Worm (Caenorhabditis elegans) whole organism, L1 larva: Measurements from ENCODE around the gene cbp-2.

Source experiments
- C04F5.9 ChIP-seq: sonication (generic microtip); optimal IDR thresholded peaks from 2 replicates; lab custom pipeline; 2016; ENCODE audit warnings: missing genetic modification characterization, missing compliant biosample characterization
- F16B12.6 ChIP-seq: fragments of 150-350 bp; optimal IDR thresholded peaks from 2 replicates; lab custom pipeline; 2014; ENCODE audit warnings: missing biosample characterization, missing genetic modification characterization
- aha-1 ChIP-seq: fragments of 150-350 bp; optimal IDR thresholded peaks from 2 replicates; lab custom pipeline; 2014; ENCODE audit warnings: missing biosample characterization, missing genetic modification characterization
- ama-1 ChIP-seq: fragments of 150-350 bp; optimal IDR thresholded peaks from 2 replicates; lab custom pipeline; 2014
- blmp-1 ChIP-seq: fragments of 150-350 bp; optimal IDR thresholded peaks from 2 replicates; lab custom pipeline; 2014; ENCODE audit warnings: missing biosample characterization, missing genetic modification characterization
- ceh-63 ChIP-seq: fragments of 200-800 bp; sonication (Bioruptor generic); optimal IDR thresholded peaks from 2 replicates; lab custom pipeline; 2018; ENCODE audit warnings: mild to moderate bottlenecking, missing genetic modification characterization, missing compliant biosample characterization
- ceh-82 ChIP-seq, 3 experiments: fragments of 150-350 bp in 1 of 3; sonication (generic microtip) in 2 of 3; optimal IDR thresholded peaks; 2 replicates each; lab custom pipeline; 2014 to 2017; ENCODE audit warnings: missing biosample characterization in 3 of 3, missing genetic modification characterization in 3 of 3
- ceh-88 ChIP-seq: fragments of 200-800 bp; sonication (Bioruptor generic); IDR thresholded peaks from 2 replicates; pipeline ENCODE4 v1.3.6; 2022; ENCODE audit warnings: missing genetic modification characterization, missing compliant biosample characterization
- dpl-1 ChIP-seq, 3 experiments: fragments of 150-350 bp in 2 of 3; sonication (generic microtip) in 1 of 3; optimal IDR thresholded peaks; 2 replicates each; lab custom pipeline; 2014 to 2017; ENCODE audit warnings: missing biosample characterization in 3 of 3, missing genetic modification characterization in 3 of 3, missing genetic modification reagents in 3 of 3
- efl-1 ChIP-seq, 4 experiments: fragments of 150-350 bp; optimal IDR thresholded peaks in 3 of 4; peaks in 1 of 4; 1 replicate in 1 of 4; 2 replicates in 3 of 4; lab custom pipeline; 2014; ENCODE audit warnings: missing biosample characterization in 2 of 4, missing genetic modification characterization in 2 of 4, missing genetic modification reagents in 2 of 4
- elt-2 ChIP-seq: sonication (generic microtip); optimal IDR thresholded peaks from 2 replicates; lab custom pipeline; 2016; ENCODE audit warnings: missing genetic modification characterization, mild to moderate bottlenecking, inconsistent platforms, missing compliant biosample characterization, missing genetic modification reagents
- elt-3 ChIP-seq, 6 experiments: fragments of 150-350 bp in 1 of 6; sonication (generic microtip); optimal IDR thresholded peaks; 2 replicates each; lab custom pipeline; 2017 to 2018; ENCODE audit warnings: missing biosample characterization in 6 of 6, missing genetic modification characterization in 6 of 6, inconsistent platforms in 1 of 6
- ets-5 ChIP-seq: fragments of 200-800 bp; sonication (Bioruptor generic); IDR thresholded peaks from 2 replicates; pipeline ENCODE4 v1.3.6; 2022; ENCODE audit warnings: missing genetic modification characterization, missing compliant biosample characterization
- grh-1 ChIP-seq: fragments of 200-800 bp; sonication (Bioruptor generic); IDR thresholded peaks from 2 replicates; pipeline ENCODE4 v1.3.6; 2022; ENCODE audit warnings: missing genetic modification reagents, missing genetic modification characterization, missing compliant biosample characterization
- isw-1 ChIP-seq: fragments of 200-800 bp; sonication (Bioruptor generic); IDR thresholded peaks from 2 replicates; pipeline ENCODE4 v1.3.6; 2022; ENCODE audit warnings: missing genetic modification characterization, missing compliant biosample characterization
- lin-14 ChIP-seq: fragments of 200-800 bp; sonication (Bioruptor generic); optimal IDR thresholded peaks from 2 replicates; lab custom pipeline; 2018; ENCODE audit warnings: mild to moderate bottlenecking, missing genetic modification characterization, moderate library complexity, missing compliant biosample characterization
- lin-35 ChIP-seq, 2 experiments: fragments of 150-350 bp; optimal IDR thresholded peaks; 2 replicates each; lab custom pipeline; 2014; ENCODE audit warnings: missing biosample characterization in 2 of 2, missing genetic modification characterization in 2 of 2, missing genetic modification reagents in 2 of 2
- lin-39 ChIP-seq: fragments of 150-350 bp; optimal IDR thresholded peaks from 2 replicates; lab custom pipeline; 2014; ENCODE audit warnings: missing biosample characterization, missing genetic modification reagents, missing genetic modification characterization
- lir-3 ChIP-seq: sonication (generic microtip); optimal IDR thresholded peaks from 2 replicates; lab custom pipeline; 2016; ENCODE audit warnings: mild to moderate bottlenecking, missing genetic modification characterization, moderate library complexity, missing compliant biosample characterization; ENCODE audit not compliant: poor library complexity
- lsy-2 ChIP-seq, 2 experiments: fragments of 150-350 bp; optimal IDR thresholded peaks; 2 replicates each; lab custom pipeline; 2014; ENCODE audit warnings: missing biosample characterization in 2 of 2, missing genetic modification characterization in 2 of 2
- mef-2 ChIP-seq: fragments of 150-350 bp; optimal IDR thresholded peaks from 2 replicates; lab custom pipeline; 2014; ENCODE audit warnings: missing biosample characterization, missing genetic modification characterization
- mep-1 ChIP-seq: fragments of 150-350 bp; optimal IDR thresholded peaks from 2 replicates; lab custom pipeline; 2014; ENCODE audit warnings: missing biosample characterization, missing genetic modification characterization
- nhr-12 ChIP-seq: sonication (generic microtip); optimal IDR thresholded peaks from 2 replicates; lab custom pipeline; 2017; ENCODE audit warnings: missing biosample characterization, missing genetic modification characterization
- nhr-77 ChIP-seq: fragments of 150-350 bp; optimal IDR thresholded peaks from 2 replicates; lab custom pipeline; 2014; ENCODE audit warnings: missing biosample characterization, missing genetic modification characterization
- nhr-84 ChIP-seq: sonication (generic microtip); optimal IDR thresholded peaks from 2 replicates; lab custom pipeline; 2017; ENCODE audit warnings: missing biosample characterization, missing genetic modification characterization
- pag-3 ChIP-seq: sonication (generic microtip); optimal IDR thresholded peaks from 2 replicates; lab custom pipeline; 2017; ENCODE audit warnings: missing genetic modification characterization, mild to moderate bottlenecking, missing compliant biosample characterization, antibody characterized with exemption, borderline replicate concordance; ENCODE audit not compliant: insufficient read depth
- pax-3 ChIP-seq: fragments of 200-800 bp; sonication (Bioruptor generic); optimal IDR thresholded peaks from 2 replicates; lab custom pipeline; 2018; ENCODE audit warnings: mild to moderate bottlenecking, missing genetic modification characterization, moderate library complexity, missing compliant biosample characterization
- pqm-1 ChIP-seq: sonication (generic microtip); optimal IDR thresholded peaks from 3 replicates; lab custom pipeline; 2017; ENCODE audit warnings: missing biosample characterization, missing genetic modification characterization
- skn-1 ChIP-seq: fragments of 150-350 bp; optimal IDR thresholded peaks from 2 replicates; lab custom pipeline; 2014; ENCODE audit warnings: missing biosample characterization, missing genetic modification characterization
- sptf-1 ChIP-seq: fragments of 150-350 bp; optimal IDR thresholded peaks from 2 replicates; lab custom pipeline; 2014; ENCODE audit warnings: missing biosample characterization, missing genetic modification characterization
- sup-37 ChIP-seq: fragments of 200-800 bp; sonication (Bioruptor generic); optimal IDR thresholded peaks from 2 replicates; lab custom pipeline; 2018; ENCODE audit warnings: mild to moderate bottlenecking, missing genetic modification characterization, missing compliant biosample characterization
- swsn-7 ChIP-seq: sonication (generic microtip); optimal IDR thresholded peaks from 2 replicates; lab custom pipeline; 2016; ENCODE audit warnings: missing genetic modification characterization, missing compliant biosample characterization
- unc-130 ChIP-seq: fragments of 150-350 bp; optimal IDR thresholded peaks from 2 replicates; lab custom pipeline; 2017; ENCODE audit warnings: missing biosample characterization, missing genetic modification characterization, inconsistent platforms
- unc-30 ChIP-seq: sonication (generic microtip); optimal IDR thresholded peaks from 2 replicates; lab custom pipeline; 2017; ENCODE audit warnings: missing biosample characterization, missing genetic modification characterization
- zag-1 ChIP-seq: fragments of 150-350 bp; optimal IDR thresholded peaks from 2 replicates; lab custom pipeline; 2014; ENCODE audit warnings: missing biosample characterization, missing genetic modification characterization
- ztf-11 ChIP-seq, 2 experiments: sonication (generic microtip); optimal IDR thresholded peaks; 2 replicates each; lab custom pipeline; 2016 to 2017; ENCODE audit warnings: missing genetic modification characterization in 2 of 2, missing biosample characterization in 1 of 2, missing compliant biosample characterization in 1 of 2

Gene cbp-2

ce11 chrIII:9912501-9912900 is 10.5 kb upstream of the cbp-2 start:
- TF ChIP-seq efl-1 (optimal IDR thresholded peaks at IDR 0.05; lab: Kevin White, UChicago) (peak in 1 of 2 experiments; percentile 42), efl-1 (GFP tag; optimal IDR thresholded peaks at IDR 0.05 in 1 of 2; lab: Kevin White, UChicago) (peak; percentile 68 to 96), swsn-7 (tag; lab: Kevin White, UChicago) (no peak), skn-1 (tag; lab: Kevin White, UChicago) (peak; percentile 77), dpl-1 (GFP tag; optimal IDR thresholded peaks at IDR 0.05; lab: Kevin White, UChicago) (peak; percentile 49 to 69 (median 64)), mep-1 (tag; lab: Kevin White, UChicago) (no peak), sup-37 (GFP tag; lab: Kevin White, UChicago) (no peak), ceh-82 (tag; optimal IDR thresholded peaks at IDR 0.05; lab: Kevin White, UChicago) (peak in 1 of 3 experiments; percentile 3), lin-35 (GFP tag; optimal IDR thresholded peaks at IDR 0.05; lab: Kevin White, UChicago) (peak; percentile 43 to 76)

ce11 chrIII:9912998-9913397 is 10.0 kb upstream of the cbp-2 start:
- TF ChIP-seq lin-14 (GFP tag; lab: Kevin White, UChicago) (no peak), lin-35 (GFP tag; optimal IDR thresholded peaks at IDR 0.05; lab: Kevin White, UChicago) (peak in 1 of 2 experiments; percentile 54), isw-1 (no peak), blmp-1 (tag; lab: Kevin White, UChicago) (peak; percentile 16), ama-1 (lab: Kevin White, UChicago) (no peak), elt-3 (tag; optimal IDR thresholded peaks at IDR 0.05; lab: Kevin White, UChicago) (peak in 1 of 6 experiments; percentile 25), elt-2 (tag; lab: Kevin White, UChicago) (peak; percentile 22), ceh-88 (GFP tag; lab: Robert Waterston, UW) (no peak), zag-1 (tag; lab: Kevin White, UChicago) (no peak), nhr-12 (tag; lab: Kevin White, UChicago) (no peak), unc-130 (peak; percentile 11), lir-3 (tag; lab: Kevin White, UChicago) (no peak), skn-1 (tag; lab: Kevin White, UChicago) (no peak), efl-1 (optimal IDR thresholded peaks at IDR 0.05; lab: Kevin White, UChicago) (no peak), efl-1 (GFP tag; optimal IDR thresholded peaks at IDR 0.05 in 1 of 2; lab: Kevin White, UChicago) (peak in 1 of 2 experiments; percentile 44), C04F5.9 (tag; lab: Kevin White, UChicago) (no peak), grh-1 (GFP tag; lab: Robert Waterston, UW) (no peak)

ce11 chrIII:9913722-9914121 is 9.3 kb upstream of the cbp-2 start, which contains the start of gene cbp-3:
Gene cbp-3, plus strand, starts transcription at chrIII:9913993.
- TF ChIP-seq pqm-1 (tag; lab: Kevin White, UChicago) = peak; percentile 75
- TF ChIP-seq efl-1 (optimal IDR thresholded peaks at IDR 0.05; lab: Kevin White, UChicago) = no peak
- no peak for TF ChIP-seq efl-1 (GFP tag; optimal IDR thresholded peaks at IDR 0.05 in 1 of 2; lab: Kevin White, UChicago)
- TF ChIP-seq elt-2 (tag; lab: Kevin White, UChicago) = peak; percentile 28
- no peak for TF ChIP-seq pax-3 (tag; lab: Kevin White, UChicago)
- peak in 1 of 2 experiments; percentile 41 for TF ChIP-seq lin-35 (GFP tag; optimal IDR thresholded peaks at IDR 0.05; lab: Kevin White, UChicago)
- no peak for TF ChIP-seq sptf-1 (tag; lab: Kevin White, UChicago)
- no peak for TF ChIP-seq pag-3 (tag; lab: Kevin White, UChicago)
- TF ChIP-seq sup-37 (GFP tag; lab: Kevin White, UChicago) = no peak

ce11 chrIII:9920764-9921163 is 2.2 kb upstream of the cbp-2 start, which contains the start of gene F40F12.3:
Gene F40F12.3, minus strand, starts transcription at chrIII:9920864.
- no peak for TF ChIP-seq lin-39
- no peak for TF ChIP-seq pax-3 (tag; lab: Kevin White, UChicago)
- TF ChIP-seq mef-2 (tag; lab: Kevin White, UChicago) = no peak

- TF ChIP-seq sup-37 (GFP tag; lab: Kevin White, UChicago) (no peak), F16B12.6 (no peak)
Observed at ce11 chrIII:9922310-9922709, 664 bp upstream of the cbp-2 start.

- TF ChIP-seq lsy-2 (tag; optimal IDR thresholded peaks at IDR 0.05; lab: Kevin White, UChicago) (no peak), ets-5 (GFP tag; lab: Robert Waterston, UW) (no peak), nhr-84 (tag; lab: Kevin White, UChicago) (no peak), dpl-1 (GFP tag; optimal IDR thresholded peaks at IDR 0.05; lab: Kevin White, UChicago) (no peak), aha-1 (tag; lab: Kevin White, UChicago) (no peak), nhr-77 (tag; lab: Kevin White, UChicago) (no peak), unc-30 (tag; lab: Kevin White, UChicago) (no peak), ceh-63 (no peak), F16B12.6 (no peak), nhr-12 (tag; lab: Kevin White, UChicago) (no peak), ceh-88 (GFP tag; lab: Robert Waterston, UW) (no peak), mep-1 (tag; lab: Kevin White, UChicago) (no peak), ztf-11 (tag; optimal IDR thresholded peaks at IDR 0.05; lab: Kevin White, UChicago) (no peak)
- TF ChIP-seq, all 84 proteins: peak for 0
Observed at ce11 chrIII:9926650-9927049, 3.7 kb downstream of the cbp-2 start, which contains the start of gene ttr-3. Gene ttr-3, minus strand, starts transcription at chrIII:9926750.
